Fruit fly (Drosophila melanogaster) whole organism, embryonic: ENCODE measurements around the gene bor.
A peak's percentile ranks its signal among the peaks of the same experiment; 100 is the strongest.

Experiments
- Adf1 ChIP-seq: fragments of 200-800 bp; sonication (Bioruptor generic); IDR thresholded peaks from 2 replicates; pipeline ENCODE4 v1.3.6; 2022; ENCODE audit warnings: missing biosample characterization, missing genetic modification characterization
- Antp ChIP-seq: fragments of 200-800 bp; sonication (Bioruptor generic); optimal IDR thresholded peaks from 3 replicates; lab custom pipeline; 2016; ENCODE audit warnings: missing biosample characterization, missing genetic modification characterization
- BEAF-32 ChIP-seq: fragments of 200-800 bp; sonication (Bioruptor generic); optimal IDR thresholded peaks from 3 replicates; lab custom pipeline; 2017; ENCODE audit warnings: missing biosample characterization, missing genetic modification characterization, mild to moderate bottlenecking, moderate library complexity, missing genetic modification reagents
- Bteb2 ChIP-seq: fragments of 200-800 bp; sonication (Bioruptor generic); optimal IDR thresholded peaks from 2 replicates; lab custom pipeline; 2016; ENCODE audit warnings: missing biosample characterization, missing genetic modification characterization
- CG11247 ChIP-seq: fragments of 200-800 bp; sonication (Bioruptor generic); IDR thresholded peaks from 2 replicates; pipeline ENCODE4 v1.3.6; 2022; ENCODE audit warnings: missing biosample characterization, missing genetic modification characterization
- CG12942 ChIP-seq: fragments of 200-800 bp; sonication (Bioruptor generic); optimal IDR thresholded peaks from 3 replicates; lab custom pipeline; 2016; ENCODE audit warnings: missing biosample characterization, missing genetic modification characterization
- CG13123 ChIP-seq: fragments of 200-800 bp; sonication (Bioruptor generic); optimal IDR thresholded peaks from 2 replicates; lab custom pipeline; 2016; ENCODE audit warnings: missing biosample characterization, missing genetic modification characterization
- CG14860 ChIP-seq: fragments of 200-800 bp; sonication (Bioruptor generic); IDR thresholded peaks from 3 replicates; pipeline ENCODE4 v1.3.6; 2022; ENCODE audit warnings: missing biosample characterization, missing genetic modification characterization; ENCODE audit not compliant: partially characterized antibody
- CG1647 ChIP-seq: fragments of 200-800 bp; sonication (Bioruptor generic); optimal IDR thresholded peaks from 3 replicates; lab custom pipeline; 2016; ENCODE audit warnings: missing biosample characterization, missing genetic modification characterization
- CG2712 ChIP-seq: fragments of 200-800 bp; optimal IDR thresholded peaks from 3 replicates; lab custom pipeline; 2019; ENCODE audit warnings: missing biosample characterization, mild to moderate bottlenecking, missing genetic modification characterization, moderate library complexity
- CG30020 ChIP-seq: fragments of 200-800 bp; optimal IDR thresholded peaks from 2 replicates; lab custom pipeline; 2019; ENCODE audit warnings: missing biosample characterization, mild to moderate bottlenecking, missing genetic modification characterization, moderate library complexity
- CG4282 ChIP-seq: fragments of 200-800 bp; sonication (Bioruptor generic); optimal IDR thresholded peaks from 2 replicates; lab custom pipeline; 2016; ENCODE audit warnings: missing biosample characterization, missing genetic modification characterization
- CTCF ChIP-seq: fragments of 200-800 bp; sonication (Bioruptor generic); optimal IDR thresholded peaks from 2 replicates; lab custom pipeline; 2017; ENCODE audit warnings: missing biosample characterization, mild to moderate bottlenecking, missing genetic modification characterization, moderate library complexity
- CoRest ChIP-seq: fragments of 200-800 bp; sonication (Bioruptor generic); optimal IDR thresholded peaks from 3 replicates; lab custom pipeline; 2018; ENCODE audit warnings: missing biosample characterization, mild to moderate bottlenecking, missing genetic modification characterization, moderate library complexity
- D19A ChIP-seq: fragments of 200-800 bp; optimal IDR thresholded peaks from 3 replicates; lab custom pipeline; 2019; ENCODE audit warnings: missing biosample characterization, mild to moderate bottlenecking, missing genetic modification characterization, moderate library complexity
- Dad ChIP-seq: fragments of 200-800 bp; sonication (Bioruptor generic); optimal IDR thresholded peaks from 3 replicates; lab custom pipeline; 2016; ENCODE audit warnings: missing biosample characterization, missing genetic modification characterization
- Doc3 ChIP-seq: fragments of 200-800 bp; sonication (Bioruptor generic); IDR thresholded peaks from 3 replicates; pipeline ENCODE4 v1.3.6; 2022; ENCODE audit warnings: missing biosample characterization, missing genetic modification characterization; ENCODE audit not compliant: partially characterized antibody
- Ets65A ChIP-seq: fragments of 200-800 bp; sonication (Bioruptor generic); peaks from one replicate; lab custom pipeline; 2016; ENCODE audit warnings: missing biosample characterization, missing genetic modification characterization
- Hmx ChIP-seq: fragments of 200-800 bp; sonication (Bioruptor generic); optimal IDR thresholded peaks from 2 replicates; lab custom pipeline; 2016; ENCODE audit warnings: missing biosample characterization, missing genetic modification characterization
- Nf-YB ChIP-seq: fragments of 200-800 bp; sonication (Bioruptor generic); optimal IDR thresholded peaks from 3 replicates; lab custom pipeline; 2019; ENCODE audit warnings: missing biosample characterization, mild to moderate bottlenecking, missing genetic modification characterization, moderate library complexity
- Scr ChIP-seq: fragments of 200-800 bp; sonication (Bioruptor generic); IDR thresholded peaks from 2 replicates; pipeline ENCODE4 v1.3.6; 2022; ENCODE audit warnings: missing biosample characterization, missing genetic modification characterization; ENCODE audit not compliant: partially characterized antibody
- Ssrp ChIP-seq: fragments of 200-800 bp; sonication (Bioruptor generic); optimal IDR thresholded peaks from 2 replicates; lab custom pipeline; 2018; ENCODE audit warnings: missing biosample characterization, mild to moderate bottlenecking, missing genetic modification characterization, moderate library complexity
- Taf1 ChIP-seq: fragments of 200-800 bp; sonication (Bioruptor generic); IDR thresholded peaks from 2 replicates; pipeline ENCODE4 v1.3.6; 2022; ENCODE audit warnings: missing biosample characterization, missing genetic modification characterization
- Tbp ChIP-seq: fragments of >200 bp; optimal IDR thresholded peaks from 2 replicates; lab custom pipeline; 2018; ENCODE audit warnings: missing biosample characterization, missing genetic modification characterization
- Xbp1 ChIP-seq: fragments of 200-800 bp; sonication (Bioruptor generic); optimal IDR thresholded peaks from 3 replicates; lab custom pipeline; 2016; ENCODE audit warnings: missing biosample characterization, mild to moderate bottlenecking, missing genetic modification characterization
- ac ChIP-seq: fragments of 200-800 bp; sonication (Bioruptor generic); optimal IDR thresholded peaks from 3 replicates; lab custom pipeline; 2017; ENCODE audit warnings: missing biosample characterization, mild to moderate bottlenecking, missing genetic modification characterization
- ato ChIP-seq: fragments of 200-800 bp; sonication (Bioruptor generic); IDR thresholded peaks from 2 replicates; pipeline ENCODE4 v1.3.6; 2022; ENCODE audit warnings: missing biosample characterization, missing genetic modification characterization; ENCODE audit not compliant: partially characterized antibody
- chif ChIP-seq, 2 experiments: fragments of 200-800 bp; sonication (Bioruptor generic); optimal IDR thresholded peaks; 3 replicates each; lab custom pipeline; 2016; ENCODE audit warnings: missing biosample characterization in 2 of 2, missing genetic modification characterization in 2 of 2
- chm ChIP-seq: fragments of 200-800 bp; sonication (Bioruptor generic); IDR thresholded peaks from 2 replicates; pipeline ENCODE4 v1.3.6; 2022; ENCODE audit warnings: missing biosample characterization, missing genetic modification characterization
- disco-r ChIP-seq: fragments of 200-800 bp; sonication (Bioruptor generic); optimal IDR thresholded peaks from 2 replicates; lab custom pipeline; 2016; ENCODE audit warnings: missing biosample characterization, missing genetic modification characterization
- dysf ChIP-seq: fragments of 200-800 bp; sonication (Bioruptor generic); IDR thresholded peaks from 3 replicates; pipeline ENCODE4 v1.3.6; 2022; ENCODE audit warnings: missing biosample characterization, missing genetic modification characterization
- emc ChIP-seq: fragments of 200-800 bp; sonication (Bioruptor generic); optimal IDR thresholded peaks from 2 replicates; lab custom pipeline; 2016; ENCODE audit warnings: missing biosample characterization, missing genetic modification characterization
- eve ChIP-seq, 2 experiments: fragments of >200 bp; optimal IDR thresholded peaks; 2 replicates each; lab custom pipeline; 2017; ENCODE audit warnings: missing biosample characterization in 2 of 2, missing genetic modification characterization in 2 of 2
- ewg ChIP-seq: fragments of 200-800 bp; sonication (Bioruptor generic); optimal IDR thresholded peaks from 3 replicates; lab custom pipeline; 2017; ENCODE audit warnings: mild to moderate bottlenecking, missing biosample characterization, missing genetic modification reagents, missing genetic modification characterization
- hth ChIP-seq: fragments of >200 bp; optimal IDR thresholded peaks from 2 replicates; lab custom pipeline; 2017; ENCODE audit warnings: inconsistent platforms
- nau ChIP-seq: fragments of 200-800 bp; sonication (Bioruptor generic); optimal IDR thresholded peaks from 3 replicates; lab custom pipeline; 2017; ENCODE audit warnings: missing biosample characterization, mild to moderate bottlenecking, missing genetic modification characterization, missing genetic modification reagents
- pho ChIP-seq: fragments of 200-800 bp; sonication (Bioruptor generic); optimal IDR thresholded peaks from 2 replicates; lab custom pipeline; 2016; ENCODE audit warnings: missing biosample characterization, missing genetic modification characterization
- pita ChIP-seq: fragments of 200-800 bp; sonication (Bioruptor generic); optimal IDR thresholded peaks from 2 replicates; lab custom pipeline; 2017; ENCODE audit warnings: missing biosample characterization, mild to moderate bottlenecking, missing genetic modification characterization
- psq ChIP-seq: fragments of 200-800 bp; sonication (Bioruptor generic); optimal IDR thresholded peaks from 2 replicates; lab custom pipeline; 2017; ENCODE audit warnings: missing biosample characterization, missing genetic modification characterization
- schlank ChIP-seq: fragments of 200-800 bp; sonication (Bioruptor generic); optimal IDR thresholded peaks from 2 replicates; lab custom pipeline; 2018; ENCODE audit warnings: missing biosample characterization, mild to moderate bottlenecking, missing genetic modification characterization
- slp2 ChIP-seq: fragments of 200-800 bp; sonication (Bioruptor generic); optimal IDR thresholded peaks from 2 replicates; lab custom pipeline; 2016; ENCODE audit warnings: missing biosample characterization, missing genetic modification characterization
- so ChIP-seq: fragments of 200-800 bp; sonication (Bioruptor generic); IDR thresholded peaks from 3 replicates; pipeline ENCODE4 v1.3.6; 2022; ENCODE audit warnings: missing biosample characterization, missing genetic modification characterization
- sqz ChIP-seq: fragments of 200-800 bp; sonication (Bioruptor generic); optimal IDR thresholded peaks from 3 replicates; lab custom pipeline; 2018; ENCODE audit warnings: missing biosample characterization, mild to moderate bottlenecking, missing genetic modification characterization
- sr ChIP-seq: fragments of 200-800 bp; sonication (Bioruptor generic); IDR thresholded peaks from 3 replicates; pipeline ENCODE4 v1.3.6; 2022; ENCODE audit warnings: missing biosample characterization, missing genetic modification characterization
- tio ChIP-seq: fragments of 200-800 bp; sonication (Bioruptor generic); optimal IDR thresholded peaks from 2 replicates; lab custom pipeline; 2017; ENCODE audit warnings: missing biosample characterization, missing genetic modification characterization, inconsistent platforms
- tna ChIP-seq: fragments of 200-800 bp; sonication (Bioruptor generic); IDR thresholded peaks from 2 replicates; pipeline ENCODE4 v1.3.6; 2022; ENCODE audit warnings: missing biosample characterization, missing genetic modification characterization; ENCODE audit not compliant: partially characterized antibody
- toy ChIP-seq: fragments of 200-800 bp; sonication (Bioruptor generic); IDR thresholded peaks from 2 replicates; pipeline ENCODE4 v1.3.6; 2022; ENCODE audit warnings: missing biosample characterization, missing genetic modification characterization
- twi ChIP-seq: fragments of 200-800 bp; optimal IDR thresholded peaks from 2 replicates; lab custom pipeline; 2019; ENCODE audit warnings: missing biosample characterization, mild to moderate bottlenecking, missing genetic modification characterization, moderate library complexity
- zen ChIP-seq: fragments of 200-800 bp; sonication (Bioruptor generic); optimal IDR thresholded peaks from 3 replicates; lab custom pipeline; 2018; ENCODE audit warnings: missing biosample characterization, mild to moderate bottlenecking, missing genetic modification characterization, moderate library complexity

bor gene

DNA sequence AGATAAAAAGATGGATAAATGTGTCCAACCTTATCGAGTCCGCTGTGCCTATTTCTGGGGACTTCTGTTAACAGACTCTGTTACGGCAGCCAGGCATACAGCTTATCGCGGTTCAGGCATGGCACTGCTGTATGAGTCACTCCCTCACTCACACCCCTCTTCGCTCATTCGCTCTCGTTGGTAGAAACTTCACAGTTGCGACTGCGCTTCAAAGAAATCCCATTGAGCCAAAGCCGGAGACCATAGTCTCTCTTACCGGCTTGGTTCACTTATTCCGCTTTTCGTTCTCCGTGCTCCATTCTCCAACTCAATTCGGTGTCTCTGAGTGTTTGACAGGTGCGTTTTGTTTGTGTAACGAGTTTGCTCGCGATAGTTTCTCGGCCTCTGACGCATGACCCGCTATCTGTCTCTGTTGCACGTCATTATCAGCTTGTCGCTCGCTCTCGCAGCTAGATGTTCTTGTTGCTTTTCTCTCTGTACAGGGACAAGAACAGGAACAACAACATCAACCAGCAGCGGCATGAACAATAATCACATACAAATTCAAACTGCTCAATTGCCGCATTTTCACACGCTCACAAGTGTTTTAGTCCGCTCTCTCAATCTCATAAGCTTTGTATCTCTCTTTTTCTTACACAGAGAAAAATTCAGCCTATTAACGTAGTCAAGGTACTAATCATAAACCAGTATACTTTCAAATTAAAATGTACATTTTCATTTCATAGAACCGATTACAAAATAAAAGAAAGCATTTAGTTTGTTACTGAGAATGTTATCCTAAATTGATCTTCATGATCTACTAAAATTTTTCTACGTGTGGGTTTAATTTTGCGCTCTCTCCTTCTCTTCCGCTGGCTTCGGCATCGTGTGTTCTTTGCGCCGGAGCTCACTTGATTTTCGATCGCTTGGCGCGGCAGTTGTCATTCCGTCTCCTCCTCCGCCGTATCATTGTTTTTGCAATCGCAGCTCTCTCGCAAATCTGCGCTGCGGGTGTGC lies 16.4 kb upstream of the bor start (continued):
- TF ChIP-seq pita (GFP tag; lab: Kevin White, UChicago) = no peak
- TF ChIP-seq CG12942 (GFP tag; lab: Kevin White, UChicago) = peak; percentile 99
- peak; percentile 99 for TF ChIP-seq sqz (GFP tag; lab: Kevin White, UChicago)
- peak; percentile 98 for TF ChIP-seq Antp (GFP tag; lab: Kevin White, UChicago)
- peak; percentile 99 for TF ChIP-seq chm
- 0 out of 3 replicates have a peak, but pooled peaks have one; percentile 26 for TF ChIP-seq Doc3 (GFP tag; lab: Robert Waterston, UW)
- peak; percentile 94 for TF ChIP-seq Adf1
- TF ChIP-seq eve (GFP tag; optimal IDR thresholded peaks at IDR 0.05; lab: Kevin White, UChicago) = peak; percentile 90 to 100
- TF ChIP-seq CG4282 (GFP tag; lab: Kevin White, UChicago) = peak; percentile 99
- TF ChIP-seq slp2 (GFP tag; lab: Kevin White, UChicago) = peak; percentile 99
- TF ChIP-seq ato (GFP tag; lab: Robert Waterston, UW) = no peak
- peak; percentile 99 for TF ChIP-seq CG13123 (GFP tag; lab: Kevin White, UChicago)
- peak; percentile 99 for TF ChIP-seq CG11247 (GFP tag; lab: Robert Waterston, UW)
- TF ChIP-seq CG2712 (tag; lab: Kevin White, UChicago) = peak; percentile 100
- TF ChIP-seq tio (GFP tag; lab: Kevin White, UChicago) = peak; percentile 99
- TF ChIP-seq Ssrp (tag; lab: Kevin White, UChicago) = peak; percentile 99
- no peak for TF ChIP-seq tna (GFP tag; lab: Robert Waterston, UW)
- TF ChIP-seq dysf = peak; percentile 99
- TF ChIP-seq CTCF = peak; percentile 72
- TF ChIP-seq so (GFP tag; lab: Robert Waterston, UW) = peak; percentile 99
- peak; percentile 99 to 100 for TF ChIP-seq chif (GFP tag; optimal IDR thresholded peaks at IDR 0.05; lab: Kevin White, UChicago)
- peak; percentile 100 for TF ChIP-seq Bteb2
- peak; percentile 99 for TF ChIP-seq CG1647 (GFP tag; lab: Kevin White, UChicago)
- peak; percentile 98 for TF ChIP-seq Taf1
- peak; percentile 100 for TF ChIP-seq CoRest (tag; lab: Kevin White, UChicago)
- peak; percentile 98 for TF ChIP-seq emc (GFP tag; lab: Kevin White, UChicago)
- TF ChIP-seq hth = no peak
- peak; percentile 99 for TF ChIP-seq zen (tag; lab: Kevin White, UChicago)
- peak; percentile 96 for TF ChIP-seq Hmx
- peak; percentile 93 for TF ChIP-seq Nf-YB (GFP tag; lab: Kevin White, UChicago)
- peak; percentile 98 for TF ChIP-seq nau
- peak; percentile 100 for TF ChIP-seq Ets65A (GFP tag; lab: Kevin White, UChicago)
- TF ChIP-seq Tbp (GFP tag; lab: Kevin White, UChicago) = no peak
- TF ChIP-seq BEAF-32 (GFP tag; lab: Kevin White, UChicago) = peak; percentile 40
- TF ChIP-seq twi (tag; lab: Kevin White, UChicago) = peak; percentile 99
- TF ChIP-seq D19A (tag; lab: Kevin White, UChicago) = peak; percentile 98
- TF ChIP-seq Xbp1 (GFP tag; lab: Kevin White, UChicago) = peak; percentile 99
- TF ChIP-seq ewg (GFP tag; lab: Kevin White, UChicago) = peak; percentile 97
- TF ChIP-seq psq = peak; percentile 97
- TF ChIP-seq disco-r (GFP tag; lab: Kevin White, UChicago) = peak; percentile 99
- TF ChIP-seq ac (GFP tag; lab: Kevin White, UChicago) = peak; percentile 97
- peak; percentile 98 for TF ChIP-seq schlank (tag; lab: Kevin White, UChicago)
- peak; percentile 98 for TF ChIP-seq Dad
- TF ChIP-seq sr (GFP tag; lab: Robert Waterston, UW) = peak; percentile 94
- peak; percentile 98 for TF ChIP-seq toy (GFP tag; lab: Robert Waterston, UW)
- TF ChIP-seq CG14860 = no peak
- peak; percentile 56 for TF ChIP-seq Scr (GFP tag; lab: Robert Waterston, UW)
- TF ChIP-seq pho (GFP tag; lab: Kevin White, UChicago) = peak; percentile 100
- TF ChIP-seq CG30020 (tag; lab: Kevin White, UChicago) = peak; percentile 91
